Fruit fly (Drosophila melanogaster) whole organism, embryonic: ENCODE results near the gene robl62A.

Experiments used
- C15 ChIP-seq: fragments of 200-800 bp; sonication (Bioruptor generic); IDR thresholded peaks from 3 replicates; pipeline ENCODE4 v1.3.6; 2022; ENCODE audit warnings: missing biosample characterization, missing genetic modification characterization
- CG10209 ChIP-seq: fragments of 200-800 bp; sonication (Bioruptor generic); optimal IDR thresholded peaks from 3 replicates; lab custom pipeline; 2017; ENCODE audit warnings: missing biosample characterization, mild to moderate bottlenecking, missing genetic modification characterization, missing genetic modification reagents
- CG10543 ChIP-seq: fragments of 200-800 bp; sonication (Bioruptor generic); optimal IDR thresholded peaks from 3 replicates; lab custom pipeline; 2017; ENCODE audit warnings: missing biosample characterization, mild to moderate bottlenecking, missing genetic modification characterization, moderate library complexity
- CG11093 ChIP-seq: fragments of 200-800 bp; sonication (Bioruptor generic); IDR thresholded peaks from 3 replicates; pipeline ENCODE4 v1.3.6; 2022; ENCODE audit warnings: missing biosample characterization, missing genetic modification characterization
- CG11723 ChIP-seq: fragments of 200-800 bp; sonication (Bioruptor generic); optimal IDR thresholded peaks from 2 replicates; lab custom pipeline; 2017; ENCODE audit warnings: missing biosample characterization, mild to moderate bottlenecking, missing genetic modification characterization
- CG13894 ChIP-seq: fragments of 200-800 bp; sonication (Bioruptor generic); optimal IDR thresholded peaks from 3 replicates; lab custom pipeline; 2018; ENCODE audit warnings: missing biosample characterization, mild to moderate bottlenecking, missing genetic modification characterization, moderate library complexity
- CG14965 ChIP-seq: fragments of 200-800 bp; sonication (Bioruptor generic); optimal IDR thresholded peaks from 2 replicates; lab custom pipeline; 2016; ENCODE audit warnings: missing biosample characterization, missing genetic modification characterization, borderline replicate concordance
- CG1529 ChIP-seq: fragments of 200-800 bp; sonication (Bioruptor generic); optimal IDR thresholded peaks from 3 replicates; lab custom pipeline; 2018; ENCODE audit warnings: missing biosample characterization, missing genetic modification characterization
- CG17328 ChIP-seq: fragments of 200-800 bp; sonication (Bioruptor generic); IDR thresholded peaks from 2 replicates; pipeline ENCODE4 v1.3.6; 2022; ENCODE audit warnings: missing biosample characterization, missing genetic modification characterization
- CG17612 ChIP-seq: fragments of 200-800 bp; sonication (Bioruptor generic); IDR thresholded peaks from 2 replicates; pipeline ENCODE4 v1.3.6; 2022; ENCODE audit warnings: missing biosample characterization, missing genetic modification characterization
- CG2712 ChIP-seq: fragments of 200-800 bp; optimal IDR thresholded peaks from 3 replicates; lab custom pipeline; 2019; ENCODE audit warnings: missing biosample characterization, mild to moderate bottlenecking, missing genetic modification characterization, moderate library complexity
- CG3407 ChIP-seq: fragments of 200-800 bp; sonication (Bioruptor generic); optimal IDR thresholded peaks from 2 replicates; lab custom pipeline; 2018; ENCODE audit warnings: missing biosample characterization, mild to moderate bottlenecking, missing genetic modification characterization
- CG34224 ChIP-seq: fragments of 200-800 bp; sonication (Bioruptor generic); IDR thresholded peaks from 3 replicates; pipeline ENCODE4 v1.3.6; 2022; ENCODE audit warnings: missing biosample characterization, missing genetic modification characterization; ENCODE audit not compliant: partially characterized antibody
- CG34422 ChIP-seq: fragments of 200-800 bp; sonication (Bioruptor generic); IDR thresholded peaks from 3 replicates; pipeline ENCODE4 v1.3.6; 2022; ENCODE audit warnings: missing biosample characterization, missing genetic modification characterization
- CG4282 ChIP-seq: fragments of 200-800 bp; sonication (Bioruptor generic); optimal IDR thresholded peaks from 2 replicates; lab custom pipeline; 2016; ENCODE audit warnings: missing biosample characterization, missing genetic modification characterization
- CG4328 ChIP-seq: fragments of 200-800 bp; sonication (Bioruptor generic); optimal IDR thresholded peaks from 3 replicates; lab custom pipeline; 2017; ENCODE audit warnings: missing biosample characterization, missing genetic modification reagents, missing genetic modification characterization
- CG6683 ChIP-seq: fragments of 200-800 bp; sonication (Bioruptor generic); optimal IDR thresholded peaks from 2 replicates; lab custom pipeline; 2017; ENCODE audit warnings: missing biosample characterization, mild to moderate bottlenecking, missing genetic modification characterization, missing genetic modification reagents
- CG7271 ChIP-seq: fragments of 200-800 bp; sonication (Bioruptor generic); optimal IDR thresholded peaks from 2 replicates; lab custom pipeline; 2018; ENCODE audit warnings: missing biosample characterization, mild to moderate bottlenecking, missing genetic modification characterization, moderate library complexity
- CG8924 ChIP-seq: fragments of 200-800 bp; optimal IDR thresholded peaks from 3 replicates; lab custom pipeline; 2019; ENCODE audit warnings: missing biosample characterization, mild to moderate bottlenecking, missing genetic modification characterization, moderate library complexity
- CG9215 ChIP-seq: fragments of 200-800 bp; sonication (Bioruptor generic); IDR thresholded peaks from 2 replicates; pipeline ENCODE4 v1.3.6; 2022; ENCODE audit warnings: missing biosample characterization, missing genetic modification characterization
- CG9817 ChIP-seq: fragments of 200-800 bp; sonication (Bioruptor generic); optimal IDR thresholded peaks from 2 replicates; lab custom pipeline; 2018; ENCODE audit warnings: missing biosample characterization, mild to moderate bottlenecking, missing genetic modification characterization, moderate library complexity
- Elba2 ChIP-seq: fragments of 200-800 bp; sonication (Bioruptor generic); optimal IDR thresholded peaks from 3 replicates; lab custom pipeline; 2016; ENCODE audit warnings: missing biosample characterization, missing genetic modification characterization
- Fer3 ChIP-seq: fragments of 200-800 bp; sonication (Bioruptor generic); optimal IDR thresholded peaks from 2 replicates; lab custom pipeline; 2018; ENCODE audit warnings: missing biosample characterization, mild to moderate bottlenecking, missing genetic modification characterization, moderate library complexity
- H2.0 ChIP-seq: fragments of 200-800 bp; sonication (Bioruptor generic); IDR thresholded peaks from 2 replicates; pipeline ENCODE4 v1.3.6; 2022; ENCODE audit warnings: missing biosample characterization, missing genetic modification characterization
- HLH4C ChIP-seq: fragments of 200-800 bp; sonication (Bioruptor generic); IDR thresholded peaks from 3 replicates; pipeline ENCODE4 v1.3.6; 2022; ENCODE audit warnings: missing biosample characterization, missing genetic modification characterization; ENCODE audit not compliant: partially characterized antibody
- Hr3 ChIP-seq: fragments of 200-800 bp; sonication (Bioruptor generic); optimal IDR thresholded peaks from 3 replicates; lab custom pipeline; 2016; ENCODE audit warnings: missing biosample characterization, missing genetic modification characterization
- Hr39 ChIP-seq: fragments of >200 bp; optimal IDR thresholded peaks from 2 replicates; lab custom pipeline; 2017
- MESR4 ChIP-seq: fragments of 200-800 bp; sonication (Bioruptor generic); optimal IDR thresholded peaks from 2 replicates; lab custom pipeline; 2018; ENCODE audit warnings: missing biosample characterization, mild to moderate bottlenecking, missing genetic modification characterization, moderate library complexity
- NK7.1 ChIP-seq: fragments of 200-800 bp; sonication (Bioruptor generic); optimal IDR thresholded peaks from 3 replicates; lab custom pipeline; 2016; ENCODE audit warnings: missing biosample characterization, missing genetic modification characterization
- Nf-YA ChIP-seq: fragments of 200-800 bp; sonication (Bioruptor generic); IDR thresholded peaks from 2 replicates; pipeline ENCODE4 v1.3.6; 2022; ENCODE audit warnings: missing biosample characterization, missing genetic modification characterization
- NfI ChIP-seq: fragments of 200-800 bp; sonication (Bioruptor generic); optimal IDR thresholded peaks from 3 replicates; lab custom pipeline; 2018; ENCODE audit warnings: missing biosample characterization, mild to moderate bottlenecking, missing genetic modification characterization, moderate library complexity
- Oli ChIP-seq: fragments of 200-800 bp; sonication (Bioruptor generic); optimal IDR thresholded peaks from 2 replicates; lab custom pipeline; 2018; ENCODE audit warnings: missing biosample characterization, mild to moderate bottlenecking, missing genetic modification characterization, moderate library complexity
- Spps ChIP-seq: fragments of 200-800 bp; sonication (Bioruptor generic); optimal IDR thresholded peaks from 2 replicates; lab custom pipeline; 2018; ENCODE audit warnings: missing biosample characterization, mild to moderate bottlenecking, missing genetic modification characterization
- bab2 ChIP-seq: fragments of 200-800 bp; sonication (Bioruptor generic); optimal IDR thresholded peaks from 2 replicates; lab custom pipeline; 2016; ENCODE audit warnings: missing biosample characterization, missing genetic modification characterization
- bbx ChIP-seq: fragments of 200-800 bp; sonication (Bioruptor generic); IDR thresholded peaks from 2 replicates; pipeline ENCODE4 v1.3.6; 2022; ENCODE audit warnings: missing biosample characterization, missing genetic modification characterization; ENCODE audit not compliant: partially characterized antibody
- bowl ChIP-seq: fragments of 200-800 bp; sonication (Bioruptor generic); IDR thresholded peaks from 2 replicates; pipeline ENCODE4 v1.3.6; 2022; ENCODE audit warnings: missing biosample characterization, missing genetic modification characterization
- cg ChIP-seq: fragments of 200-800 bp; sonication (Bioruptor generic); optimal IDR thresholded peaks from 3 replicates; lab custom pipeline; 2019; ENCODE audit warnings: missing biosample characterization, mild to moderate bottlenecking, missing genetic modification characterization, moderate library complexity
- dimm ChIP-seq: fragments of 200-800 bp; sonication (Bioruptor generic); IDR thresholded peaks from 2 replicates; pipeline ENCODE4 v1.3.6; 2022; ENCODE audit warnings: missing biosample characterization, missing genetic modification characterization
- en ChIP-seq: fragments of 200-800 bp; sonication (Bioruptor generic); optimal IDR thresholded peaks from 2 replicates; lab custom pipeline; 2016; ENCODE audit warnings: missing biosample characterization, missing genetic modification characterization
- esg ChIP-seq: fragments of 200-800 bp; sonication (Bioruptor generic); conservative IDR thresholded peaks from 2 replicates; pipeline ENCODE4 v1.3.6; 2022; ENCODE audit warnings: missing biosample characterization, missing genetic modification characterization
- kni ChIP-seq: fragments of 200-800 bp; sonication (Bioruptor generic); optimal IDR thresholded peaks from 3 replicates; lab custom pipeline; 2017; ENCODE audit warnings: mild to moderate bottlenecking, missing biosample characterization, missing genetic modification reagents, missing genetic modification characterization
- maf-S ChIP-seq: fragments of 200-800 bp; sonication (Bioruptor generic); optimal IDR thresholded peaks from 2 replicates; lab custom pipeline; 2016; ENCODE audit warnings: missing biosample characterization, missing genetic modification characterization
- nau ChIP-seq: fragments of 200-800 bp; sonication (Bioruptor generic); optimal IDR thresholded peaks from 3 replicates; lab custom pipeline; 2017; ENCODE audit warnings: missing biosample characterization, mild to moderate bottlenecking, missing genetic modification characterization, missing genetic modification reagents
- pho ChIP-seq: fragments of 200-800 bp; sonication (Bioruptor generic); optimal IDR thresholded peaks from 2 replicates; lab custom pipeline; 2016; ENCODE audit warnings: missing biosample characterization, missing genetic modification characterization
- shn ChIP-seq: fragments of 200-800 bp; sonication (Bioruptor generic); optimal IDR thresholded peaks from 3 replicates; lab custom pipeline; 2016; ENCODE audit warnings: missing biosample characterization, missing genetic modification characterization
- so ChIP-seq: fragments of 200-800 bp; sonication (Bioruptor generic); IDR thresholded peaks from 3 replicates; pipeline ENCODE4 v1.3.6; 2022; ENCODE audit warnings: missing biosample characterization, missing genetic modification characterization
- tna ChIP-seq: fragments of 200-800 bp; sonication (Bioruptor generic); IDR thresholded peaks from 2 replicates; pipeline ENCODE4 v1.3.6; 2022; ENCODE audit warnings: missing biosample characterization, missing genetic modification characterization; ENCODE audit not compliant: partially characterized antibody
- unpg ChIP-seq: fragments of 200-800 bp; sonication (Bioruptor generic); optimal IDR thresholded peaks from 3 replicates; lab custom pipeline; 2018; ENCODE audit warnings: missing biosample characterization, mild to moderate bottlenecking, missing genetic modification characterization, moderate library complexity
- zf30C ChIP-seq: fragments of 200-800 bp; sonication (Bioruptor generic); optimal IDR thresholded peaks from 3 replicates; lab custom pipeline; 2018; ENCODE audit warnings: missing biosample characterization, mild to moderate bottlenecking, missing genetic modification characterization

The robl62A gene

DNA sequence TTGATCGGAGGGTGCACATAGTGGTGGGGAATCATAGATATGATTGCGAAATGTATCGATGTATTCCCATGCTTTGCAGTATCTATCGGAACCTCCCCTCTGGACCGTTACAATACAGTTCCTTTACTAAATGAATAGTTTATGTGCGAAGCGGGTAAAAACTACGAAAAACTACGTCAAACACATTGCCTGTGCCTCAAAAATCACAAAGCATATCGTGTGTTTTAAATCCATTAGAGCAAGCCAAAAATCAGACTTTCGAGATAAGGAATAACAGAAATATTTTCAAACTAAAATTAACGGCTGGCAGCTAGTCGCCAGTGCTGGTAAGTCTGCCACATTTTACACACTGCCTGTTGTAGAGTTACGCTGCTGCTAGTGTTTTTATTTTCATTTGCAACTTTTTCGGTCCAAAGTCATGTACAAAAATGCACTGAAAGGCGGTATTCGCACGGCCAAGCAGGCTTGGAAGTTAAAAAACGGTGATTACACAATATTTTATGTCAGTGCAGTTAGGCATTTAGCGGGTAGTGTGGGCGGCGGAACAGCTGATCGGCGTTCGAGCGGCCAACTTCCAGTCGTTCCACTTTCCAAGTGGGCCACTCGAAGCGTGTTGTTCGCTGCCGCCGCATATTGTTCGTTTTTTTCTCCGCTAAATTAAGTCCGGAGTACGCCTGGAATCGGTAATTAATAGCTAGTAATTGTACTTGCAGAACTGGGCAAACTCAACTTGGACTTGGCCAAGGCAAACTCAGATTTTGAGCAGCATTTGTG lies 40.0 kb downstream of the robl62A start (continued):
- TF ChIP-seq CG3407 (peak; percentile 17), shn (peak; percentile 54), dimm (GFP tag; lab: Robert Waterston, UW) (no peak), Oli (tag; lab: Kevin White, UChicago) (no peak), HLH4C (GFP tag; lab: Robert Waterston, UW) (peak; percentile 74), NK7.1 (GFP tag; lab: Kevin White, UChicago) (no peak), CG10543 (GFP tag; lab: Kevin White, UChicago) (peak; percentile 22), nau (no peak), CG13894 (no peak), Fer3 (tag; lab: Kevin White, UChicago) (no peak), NfI (GFP tag; lab: Kevin White, UChicago) (peak; percentile 52), Hr3 (GFP tag; lab: Kevin White, UChicago) (peak; percentile 67), CG2712 (peak; percentile 31), maf-S (GFP tag; lab: Kevin White, UChicago) (peak; percentile 55), CG6683 (GFP tag; lab: Kevin White, UChicago) (no peak), CG1529 (GFP tag; lab: Kevin White, UChicago) (no peak), CG34224 (GFP tag; lab: Robert Waterston, UW) (peak; percentile 48), bbx (peak; percentile 85), zf30C (GFP tag; lab: Kevin White, UChicago) (no peak), CG17328 (GFP tag; lab: Robert Waterston, UW) (peak; percentile 53), CG11093 (GFP tag; lab: Robert Waterston, UW) (no peak), cg (GFP tag; lab: Kevin White, UChicago) (no peak), CG7271 (tag; lab: Kevin White, UChicago) (peak; percentile 16), so (0 out of 3 replicates have a peak, but pooled peaks have one; percentile 48), CG11723 (no peak), tna (GFP tag; lab: Robert Waterston, UW) (peak; percentile 65; the same call in 1 of the 2 replicates), esg (GFP tag; lab: Robert Waterston, UW) (peak; percentile 58), CG8924 (tag; lab: Kevin White, UChicago) (no peak), CG10209 (GFP tag; lab: Kevin White, UChicago) (peak; percentile 39), H2.0 (peak; percentile 64), en (GFP tag; lab: Kevin White, UChicago) (peak; percentile 24), C15 (GFP tag; lab: Robert Waterston, UW) (no peak), kni (no peak), CG34422 (GFP tag; lab: Robert Waterston, UW) (peak; percentile 51; the same call in 1 of the 3 replicates), CG4282 (GFP tag; lab: Kevin White, UChicago) (peak; percentile 42), MESR4 (GFP tag; lab: Kevin White, UChicago) (peak; percentile 92), CG9817 (tag; lab: Kevin White, UChicago) (no peak), unpg (GFP tag; lab: Kevin White, UChicago) (no peak), CG4328 (GFP tag; lab: Kevin White, UChicago) (no peak), Nf-YA (no peak), bab2 (peak; percentile 70), CG9215 (peak; percentile 25; the same call in 1 of the 2 replicates), Elba2 (GFP tag; lab: Kevin White, UChicago) (no peak), Spps (tag; lab: Kevin White, UChicago) (no peak), CG14965 (GFP tag; lab: Kevin White, UChicago) (no peak), pho (GFP tag; lab: Kevin White, UChicago) (peak; percentile 52), Hr39 (lab: Kevin White, UChicago) (no peak), bowl (GFP tag; lab: Robert Waterston, UW) (no peak), CG17612 (GFP tag; lab: Robert Waterston, UW) (no peak)
